Fruit fly (Drosophila melanogaster): ENCODE data around the gene CG31668.
A peak's percentile ranks its signal among the peaks of the same experiment; 100 is the strongest.

The CG31668 gene

DNA sequence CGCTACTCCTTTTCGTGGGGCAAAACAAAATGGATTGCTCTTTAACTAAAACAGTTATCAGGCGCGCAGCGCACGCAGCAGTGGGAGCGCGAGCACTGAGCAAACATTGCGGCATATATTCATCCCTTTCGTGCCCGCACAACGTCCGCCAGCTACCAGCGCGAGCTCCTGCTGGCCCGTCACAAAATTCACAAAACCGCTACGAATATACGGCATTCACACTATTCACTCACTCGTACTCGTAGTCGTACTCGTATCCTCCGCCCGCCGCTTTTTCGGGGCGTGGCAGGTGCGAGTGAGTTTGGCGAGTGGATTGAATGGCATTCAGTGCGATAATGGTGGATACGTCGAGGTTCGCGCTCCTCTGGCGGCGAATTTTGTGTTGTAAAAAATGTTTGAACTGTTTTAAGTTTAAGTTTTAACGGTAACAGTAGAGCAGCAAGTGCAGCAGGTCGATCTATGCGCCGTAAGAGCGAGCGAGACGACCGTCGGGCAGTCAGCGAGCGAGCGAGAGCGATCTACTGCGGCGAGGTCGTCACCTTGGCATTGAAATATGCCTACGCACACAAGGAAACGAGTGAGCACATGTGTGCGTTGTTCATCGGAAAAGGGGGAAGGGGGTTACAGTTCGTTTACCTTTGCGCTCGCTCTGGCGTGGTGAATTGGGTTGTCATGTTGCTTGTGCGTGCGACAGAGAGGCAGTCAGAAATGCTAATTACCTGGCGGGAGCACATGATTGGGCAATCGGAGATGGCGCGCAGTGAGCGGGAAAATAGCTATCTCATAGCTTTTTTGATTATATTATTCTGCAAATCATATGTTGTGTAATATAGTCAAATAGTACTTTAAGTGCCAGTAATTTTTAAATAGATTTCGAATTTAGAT is 9.1 kb downstream of the CG31668 start (continued):
- no peak for TF ChIP-seq H15 (GFP tag; IDR thresholded peaks at IDR 0.05)
- TF ChIP-seq CG30431 (GFP tag; optimal IDR thresholded peaks at IDR 0.05) = no peak
- no peak for TF ChIP-seq CkIIα-i1 (GFP tag; IDR thresholded peaks at IDR 0.05)
- TF ChIP-seq CG31388 (GFP tag; optimal IDR thresholded peaks at IDR 0.05) = no peak
- no peak for TF ChIP-seq otp (GFP tag; IDR thresholded peaks at IDR 0.05)
- no peak for TF ChIP-seq NC2α (GFP tag; optimal IDR thresholded peaks at IDR 0.05)
- TF ChIP-seq CG2199 (GFP tag; IDR thresholded peaks at IDR 0.05) = no peak
- TF ChIP-seq Elba2 (GFP tag; optimal IDR thresholded peaks at IDR 0.05) = no peak
- TF ChIP-seq salm (tag; optimal IDR thresholded peaks at IDR 0.05) = no peak
- TF ChIP-seq CG2202 (tag; optimal IDR thresholded peaks at IDR 0.05) = no peak
- TF ChIP-seq tin (GFP tag; optimal IDR thresholded peaks at IDR 0.05) = peak; percentile 24
- TF ChIP-seq pzg (GFP tag; optimal IDR thresholded peaks at IDR 0.05) = peak; percentile 18
- no peak for TF ChIP-seq hb (GFP tag; IDR thresholded peaks at IDR 0.05; ENCODE audit: partially characterized antibody)
- peak; percentile 10 for TF ChIP-seq da (GFP tag; optimal IDR thresholded peaks at IDR 0.05)
- TF ChIP-seq chinmo (GFP tag; IDR thresholded peaks at IDR 0.05; ENCODE audit: partially characterized antibody) = no peak
- peak; percentile 67 for TF ChIP-seq CG2678 (tag; optimal IDR thresholded peaks at IDR 0.05)
- TF ChIP-seq CG10543 (GFP tag; optimal IDR thresholded peaks at IDR 0.05) = peak; percentile 96
- TF ChIP-seq Asciz (GFP tag; optimal IDR thresholded peaks at IDR 0.05) = peak; percentile 11
- no peak for TF ChIP-seq CG4617 (GFP tag; optimal IDR thresholded peaks at IDR 0.05; ENCODE audit: borderline replicate concordance)
- TF ChIP-seq crp (GFP tag; optimal IDR thresholded peaks at IDR 0.05) = peak in 1 of 2 experiments; percentile 54
- TF ChIP-seq CG32772 (GFP tag; IDR thresholded peaks at IDR 0.05) = no peak
- TF ChIP-seq Ets65A (GFP tag) = no peak
- peak; percentile 3 for TF ChIP-seq CHES-1-like (GFP tag; optimal IDR thresholded peaks at IDR 0.05)
- TF ChIP-seq CG12769 (tag; optimal IDR thresholded peaks at IDR 0.05) = peak; percentile 94
- TF ChIP-seq CG11085 (GFP tag; IDR thresholded peaks at IDR 0.05) = no peak
- TF ChIP-seq ATbp (GFP tag; optimal IDR thresholded peaks at IDR 0.05) = no peak
- TF ChIP-seq prd (optimal IDR thresholded peaks at IDR 0.05) = no peak
- TF ChIP-seq prd (GFP tag; IDR thresholded peaks at IDR 0.05) = no peak
- no peak for TF ChIP-seq CG6654 (GFP tag; optimal IDR thresholded peaks at IDR 0.05)
- no peak for TF ChIP-seq ase (GFP tag; IDR thresholded peaks at IDR 0.05)
- no peak for TF ChIP-seq CG10321 (GFP tag; IDR thresholded peaks at IDR 0.05)
- TF ChIP-seq CG15011 (GFP tag; optimal IDR thresholded peaks at IDR 0.05) = peak; percentile 53
- TF ChIP-seq Xrp1 (GFP tag; IDR thresholded peaks at IDR 0.05) = no peak
- no peak for TF ChIP-seq CG10654 (GFP tag; optimal IDR thresholded peaks at IDR 0.05)
- TF ChIP-seq bigmax (GFP tag; optimal IDR thresholded peaks at IDR 0.05) = no peak
- TF ChIP-seq CG6272 (GFP tag; IDR thresholded peaks at IDR 0.05) = peak; percentile 43
- no peak for TF ChIP-seq CG9609 (GFP tag; optimal IDR thresholded peaks at IDR 0.05)
- no peak for TF ChIP-seq CG8388 (GFP tag; optimal IDR thresholded peaks at IDR 0.05)
- peak; percentile 50 for TF ChIP-seq onecut (GFP tag; IDR thresholded peaks at IDR 0.05)
- TF ChIP-seq Fer3 (tag; optimal IDR thresholded peaks at IDR 0.05) = peak; percentile 52
- peak; percentile 45 for TF ChIP-seq CG12219 (GFP tag; optimal IDR thresholded peaks at IDR 0.05)
- TF ChIP-seq z (GFP tag; IDR thresholded peaks at IDR 0.05) = no peak
- TF ChIP-seq CG4820 (GFP tag; optimal IDR thresholded peaks at IDR 0.05) = peak; percentile 51
- peak; percentile 86 for TF ChIP-seq HmgZ (tag; optimal IDR thresholded peaks at IDR 0.05)
- TF ChIP-seq CG3281 (GFP tag; optimal IDR thresholded peaks at IDR 0.05) = peak; percentile 72
- no peak for TF ChIP-seq cas (GFP tag; IDR thresholded peaks at IDR 0.05)
- no peak for TF ChIP-seq nau (GFP tag; optimal IDR thresholded peaks at IDR 0.05)
- TF ChIP-seq CG6689 (GFP tag; IDR thresholded peaks at IDR 0.05) = no peak
- no peak for TF ChIP-seq gce (GFP tag; IDR thresholded peaks at IDR 0.05)
- TF ChIP-seq unc-4 (GFP tag; IDR thresholded peaks at IDR 0.05; ENCODE audit: partially characterized antibody) = no peak
